Worm (Caenorhabditis elegans): ENCODE measurements around the gene Y49A10A.2.

Gene Y49A10A.2

ce11 chrX:10412425-10412824, 40.0 kb upstream of the Y49A10A.2 start, which contains the start of gene acr-8:
TSS of gene acr-8 (plus strand) at chrX:10412725.
- TF ChIP-seq lir-1 (GFP tag; conservative IDR thresholded peaks at IDR 0.05) (no peak), lsl-1 (GFP tag; optimal IDR thresholded peaks at IDR 0.05) (no peak), lin-35 (GFP tag; optimal IDR thresholded peaks at IDR 0.05) (no peak), efl-1 (GFP tag; optimal IDR thresholded peaks at IDR 0.05) (no peak), akir-1 (GFP tag; optimal IDR thresholded peaks at IDR 0.05) (no peak), F33H1.4 (GFP tag; IDR thresholded peaks at IDR 0.05) (no peak), gei-17 (GFP tag; optimal IDR thresholded peaks at IDR 0.05) (no peak), B0035.1 (tag; optimal IDR thresholded peaks at IDR 0.05) (no peak), B0336.3 (GFP tag; IDR thresholded peaks at IDR 0.05) (no peak), K12H6.12 (tag; optimal IDR thresholded peaks at IDR 0.05) (no peak), mxl-1 (tag; optimal IDR thresholded peaks at IDR 0.05) (no peak)

ce11 chrX:10410539-10410938, 38.1 kb upstream of the Y49A10A.2 start:
- TF ChIP-seq zim-3 (tag; optimal IDR thresholded peaks at IDR 0.05) (no peak), ztf-25 (GFP tag; IDR thresholded peaks at IDR 0.05) (no peak)

- TF ChIP-seq dpff-1 (tag; optimal IDR thresholded peaks at IDR 0.05) (no peak), tlf-1 (GFP tag; optimal IDR thresholded peaks at IDR 0.05) (no peak), F57C9.4 (tag; optimal IDR thresholded peaks at IDR 0.05) (no peak), xnd-1 (tag; optimal IDR thresholded peaks at IDR 0.05) (no peak), egl-44 (GFP tag; IDR thresholded peaks at IDR 0.05) (no peak), snpc-4 (GFP tag; optimal IDR thresholded peaks at IDR 0.05) (no peak), snpc-4 (tag; optimal IDR thresholded peaks at IDR 0.05) (no peak), mxl-1 (tag; optimal IDR thresholded peaks at IDR 0.05) (no peak), hmg-20 (GFP tag; IDR thresholded peaks at IDR 0.05) (no peak), B0261.1 (tag; optimal IDR thresholded peaks at IDR 0.05) (no peak), dox-1 (GFP tag; IDR thresholded peaks at IDR 0.05) (no peak), mcd-1 (GFP tag; IDR thresholded peaks at IDR 0.05) (no peak), egl-18 (GFP tag; IDR thresholded peaks at IDR 0.05) (no peak), Y79H2A.3 (GFP tag; conservative IDR thresholded peaks at IDR 0.05) (no peak), attf-5 (GFP tag; optimal IDR thresholded peaks at IDR 0.05) (no peak), hsf-1 (GFP tag; IDR thresholded peaks at IDR 0.05) (no peak), lsl-1 (GFP tag; optimal IDR thresholded peaks at IDR 0.05) (no peak), ceh-100 (GFP tag; IDR thresholded peaks at IDR 0.05) (no peak)
Measured at ce11 chrX:10406850-10407249, 34.4 kb upstream of the Y49A10A.2 start, which contains the start of gene ZC504.1. TSS of gene ZC504.1 (plus strand) at chrX:10407150.

ce11 chrX:10406203-10406602, 33.7 kb upstream of the Y49A10A.2 start, which contains the start of gene gur-3:
TSS of gene gur-3 (minus strand) at chrX:10406303.
- no peak for TF ChIP-seq dox-1 (GFP tag; IDR thresholded peaks at IDR 0.05)

- no peak for TF ChIP-seq sptf-2 (GFP tag; optimal IDR thresholded peaks at IDR 0.05)
- no peak for TF ChIP-seq nhr-27 (tag; optimal IDR thresholded peaks at IDR 0.05)
- no peak for TF ChIP-seq snpc-1.1 (tag; optimal IDR thresholded peaks at IDR 0.05; ENCODE audit: insufficient read depth)
- no peak for TF ChIP-seq sea-2 (GFP tag; IDR thresholded peaks at IDR 0.05)
- no peak for TF ChIP-seq B0336.3 (GFP tag; IDR thresholded peaks at IDR 0.05)
- no peak for TF ChIP-seq snpc-3.4 (tag; optimal IDR thresholded peaks at IDR 0.05)
- TF ChIP-seq madf-6 (GFP tag; IDR thresholded peaks at IDR 0.05) = no peak
- TF ChIP-seq K12H6.12 (tag; optimal IDR thresholded peaks at IDR 0.05) = no peak
- TF ChIP-seq ceh-40 (GFP tag; IDR thresholded peaks at IDR 0.05) = no peak
- TF ChIP-seq ztf-26 (tag; optimal IDR thresholded peaks at IDR 0.05) = no peak
- TF ChIP-seq B0261.1 (tag; optimal IDR thresholded peaks at IDR 0.05) = no peak
- TF ChIP-seq rec-8 (tag; optimal IDR thresholded peaks at IDR 0.05) = no peak
- no peak for TF ChIP-seq dpl-1 (GFP tag; optimal IDR thresholded peaks at IDR 0.05)
- TF ChIP-seq dpff-1 (tag; optimal IDR thresholded peaks at IDR 0.05) = no peak
- no peak for TF ChIP-seq ztf-6 (GFP tag; IDR thresholded peaks at IDR 0.05)
- TF ChIP-seq tbx-9 (tag; optimal IDR thresholded peaks at IDR 0.05; ENCODE audit: borderline replicate concordance) = no peak
- TF ChIP-seq lsy-27 (tag; optimal IDR thresholded peaks at IDR 0.05; ENCODE audit: borderline replicate concordance, insufficient read depth) = no peak
Measured at ce11 chrX:10404051-10404450, 31.6 kb upstream of the Y49A10A.2 start.
